Worm (Caenorhabditis elegans): ENCODE data around the gene Y32B12B.4.
"Not testable (repeated sequence)": the region's sequence is repeated elsewhere in the genome, so short reads cannot be mapped to it uniquely, and the experiment has no call there.

Gene Y32B12B.4

ce11 chrV:16552929-16553328 lies at the start of gene Y32B12B.4:
TSS of gene Y32B12B.4 (plus strand) at chrV:16553327.
- TF ChIP-seq zip-8 (tag; optimal IDR thresholded peaks at IDR 0.05) (no peak), sptf-1 (tag; optimal IDR thresholded peaks at IDR 0.05) (peak; percentile 67), M03D4.4 (tag; optimal IDR thresholded peaks at IDR 0.05) (peak; percentile 4), ceh-83 (GFP tag; optimal IDR thresholded peaks at IDR 0.05) (peak; percentile 21), mls-2 (tag; optimal IDR thresholded peaks at IDR 0.05) (peak; percentile 13), bed-3 (GFP tag; optimal IDR thresholded peaks at IDR 0.05) (peak; percentile 29), unc-120 (tag; optimal IDR thresholded peaks at IDR 0.05; ENCODE audit: poor library complexity, severe bottlenecking) (no peak), nhr-12 (tag; optimal IDR thresholded peaks at IDR 0.05) (no peak), cnd-1 (tag; optimal IDR thresholded peaks at IDR 0.05) (peak; percentile 65), sem-2 (GFP tag; optimal IDR thresholded peaks at IDR 0.05) (peak; percentile 5), drap-1 (GFP tag; optimal IDR thresholded peaks at IDR 0.05) (peak; percentile 46), lin-32 (GFP tag; optimal IDR thresholded peaks at IDR 0.05) (peak; percentile 64)

ce11 chrV:16505828-16506227 lies 47.3 kb upstream of the Y32B12B.4 start, which contains the start of gene nhr-54:
TSS of gene nhr-54 (minus strand) at chrV:16505928.
- TF ChIP-seq nhr-2 (tag; optimal IDR thresholded peaks at IDR 0.05): no peak
- no peak for TF ChIP-seq nhr-237 (tag; optimal IDR thresholded peaks at IDR 0.05)
- no peak for TF ChIP-seq drap-1 (GFP tag; optimal IDR thresholded peaks at IDR 0.05)
- TF ChIP-seq bed-3 (GFP tag; optimal IDR thresholded peaks at IDR 0.05): no peak
- TF ChIP-seq unc-62 (GFP tag; optimal IDR thresholded peaks at IDR 0.05): no peak
- TF ChIP-seq unc-39 (tag; optimal IDR thresholded peaks at IDR 0.05): no peak

- TF ChIP-seq hlh-1 (tag; optimal IDR thresholded peaks at IDR 0.05) (no peak), pha-4 (tag; optimal IDR thresholded peaks at IDR 0.05) (no peak), nhr-2 (tag; optimal IDR thresholded peaks at IDR 0.05) (no peak)
These were observed 46.5 kb upstream of the Y32B12B.4 start for ce11 chrV:16506650-16507049.

ce11 chrV:16508667-16509066 lies 44.5 kb upstream of the Y32B12B.4 start, which contains the start of gene srr-3:
TSS of gene srr-3 (minus strand) at chrV:16508767.
- TF ChIP-seq unc-39 (tag; optimal IDR thresholded peaks at IDR 0.05) (no peak), ham-2 (GFP tag; optimal IDR thresholded peaks at IDR 0.05) (no peak), nhr-76 (tag; optimal IDR thresholded peaks at IDR 0.05) (no peak), nhr-12 (tag; optimal IDR thresholded peaks at IDR 0.05) (no peak), unc-62 (GFP tag; optimal IDR thresholded peaks at IDR 0.05) (no peak), M03D4.4 (tag; optimal IDR thresholded peaks at IDR 0.05) (no peak), sptf-1 (tag; optimal IDR thresholded peaks at IDR 0.05) (no peak), ceh-83 (GFP tag; optimal IDR thresholded peaks at IDR 0.05) (no peak), cnd-1 (tag; optimal IDR thresholded peaks at IDR 0.05) (no peak), elt-3 (tag; optimal IDR thresholded peaks at IDR 0.05) (no peak), pha-4 (tag; optimal IDR thresholded peaks at IDR 0.05) (no peak), lsy-2 (tag; optimal IDR thresholded peaks at IDR 0.05) (no peak), lin-32 (GFP tag; optimal IDR thresholded peaks at IDR 0.05) (no peak), nhr-237 (tag; optimal IDR thresholded peaks at IDR 0.05) (no peak), snpc-4 (tag; optimal IDR thresholded peaks at IDR 0.05) (no peak), drap-1 (GFP tag; optimal IDR thresholded peaks at IDR 0.05) (no peak), mab-5 (tag; optimal IDR thresholded peaks at IDR 0.05) (no peak)

DNA sequence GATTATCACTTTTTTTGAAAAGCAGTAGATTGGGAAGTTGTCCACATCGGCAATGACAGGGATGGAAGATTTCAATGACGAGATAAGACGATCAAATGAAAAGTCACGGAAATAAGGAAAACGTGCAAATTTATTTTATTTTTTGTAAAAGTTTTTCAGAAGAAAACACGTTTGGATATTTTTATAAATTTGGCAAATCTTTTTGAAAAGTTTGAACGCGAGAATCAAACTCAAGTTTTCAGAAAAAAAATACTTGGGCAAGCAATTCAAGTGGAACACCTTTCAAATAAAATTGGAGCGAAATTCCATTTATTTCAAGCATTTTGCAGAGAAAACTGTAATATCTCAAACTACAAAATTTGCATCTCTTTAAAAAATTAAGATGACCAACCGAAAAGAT lies 38.0 kb upstream of the Y32B12B.4 start, which contains the start of gene F36D3.5:
TSS of gene F36D3.5 (minus strand) at position 101 of the 400 bp plus-strand sequence.
- not testable (repeated sequence) for TF ChIP-seq snpc-4, mls-2, nhr-237 (tag; optimal IDR thresholded peaks at IDR 0.05)

- TF ChIP-seq elt-1 (tag; optimal IDR thresholded peaks at IDR 0.05; ENCODE audit: borderline replicate concordance, insufficient read depth) (no peak), nhr-237 (tag; optimal IDR thresholded peaks at IDR 0.05) (no peak), lin-32 (GFP tag; optimal IDR thresholded peaks at IDR 0.05) (no peak), mep-1 (tag; optimal IDR thresholded peaks at IDR 0.05) (no peak), nhr-12 (tag; optimal IDR thresholded peaks at IDR 0.05) (no peak), ces-1 (GFP tag; optimal IDR thresholded peaks at IDR 0.05) (no peak), bed-3 (GFP tag; optimal IDR thresholded peaks at IDR 0.05) (no peak), mls-2 (tag; optimal IDR thresholded peaks at IDR 0.05) (no peak), tbx-8 (GFP tag; optimal IDR thresholded peaks at IDR 0.05) (no peak), M03D4.4 (tag; optimal IDR thresholded peaks at IDR 0.05) (no peak), ham-2 (GFP tag; optimal IDR thresholded peaks at IDR 0.05) (no peak), lin-13 (tag; optimal IDR thresholded peaks at IDR 0.05) (no peak), sem-2 (GFP tag; optimal IDR thresholded peaks at IDR 0.05) (no peak), blmp-1 (tag; optimal IDR thresholded peaks at IDR 0.05) (no peak), drap-1 (GFP tag; optimal IDR thresholded peaks at IDR 0.05) (no peak), unc-120 (tag; optimal IDR thresholded peaks at IDR 0.05; ENCODE audit: poor library complexity, severe bottlenecking) (no peak), ceh-43 (GFP tag; optimal IDR thresholded peaks at IDR 0.05) (no peak)
These were observed 35.5 kb upstream of the Y32B12B.4 start, which contains the start of gene F36D3.4 for ce11 chrV:16517619-16518018. TSS of gene F36D3.4 (minus strand) at chrV:16517719.
